Fruit fly (Drosophila melanogaster) whole organism, embryonic: ENCODE data around the gene Psa.

Experiments
- CG10431 ChIP-seq: fragments of 200-800 bp; sonication (Bioruptor generic); optimal IDR thresholded peaks from 3 replicates; lab custom pipeline; 2018; ENCODE audit warnings: missing biosample characterization, mild to moderate bottlenecking, missing genetic modification characterization
- CG10543 ChIP-seq: fragments of 200-800 bp; sonication (Bioruptor generic); optimal IDR thresholded peaks from 3 replicates; lab custom pipeline; 2017; ENCODE audit warnings: missing biosample characterization, mild to moderate bottlenecking, missing genetic modification characterization, moderate library complexity
- CG11560 ChIP-seq: fragments of 200-800 bp; sonication (Bioruptor generic); IDR thresholded peaks from 3 replicates; pipeline ENCODE4 v1.3.6; 2022; ENCODE audit warnings: missing biosample characterization, missing genetic modification characterization
- CG1233 ChIP-seq: fragments of 200-800 bp; sonication (Bioruptor generic); optimal IDR thresholded peaks from 4 replicates; lab custom pipeline; 2018; ENCODE audit warnings: missing biosample characterization, mild to moderate bottlenecking, missing genetic modification characterization
- CG13424 ChIP-seq: fragments of 200-800 bp; sonication (Bioruptor generic); optimal IDR thresholded peaks from 2 replicates; lab custom pipeline; 2019; ENCODE audit warnings: missing biosample characterization, mild to moderate bottlenecking, missing genetic modification characterization, moderate library complexity
- CG17829 ChIP-seq: fragments of 200-800 bp; optimal IDR thresholded peaks from 2 replicates; lab custom pipeline; 2019; ENCODE audit warnings: missing biosample characterization, mild to moderate bottlenecking, missing genetic modification characterization, moderate library complexity
- CG34376 ChIP-seq: fragments of 200-800 bp; sonication (Bioruptor generic); optimal IDR thresholded peaks from 2 replicates; lab custom pipeline; 2018; ENCODE audit warnings: missing biosample characterization, mild to moderate bottlenecking, missing genetic modification characterization
- CG4424 ChIP-seq: fragments of 200-800 bp; sonication (Bioruptor generic); optimal IDR thresholded peaks from 3 replicates; lab custom pipeline; 2016; ENCODE audit warnings: missing biosample characterization, missing genetic modification characterization
- CG4617 ChIP-seq: fragments of 200-800 bp; sonication (Bioruptor generic); optimal IDR thresholded peaks from 3 replicates; lab custom pipeline; 2016; ENCODE audit warnings: missing biosample characterization, missing genetic modification characterization, borderline replicate concordance
- CG4730 ChIP-seq: fragments of 200-800 bp; sonication (Bioruptor generic); IDR thresholded peaks from 2 replicates; pipeline ENCODE4 v1.3.6; 2022; ENCODE audit warnings: missing biosample characterization, missing genetic modification characterization
- CG6272 ChIP-seq: fragments of 200-800 bp; sonication (Bioruptor generic); IDR thresholded peaks from 2 replicates; pipeline ENCODE4 v1.3.6; 2022; ENCODE audit warnings: missing biosample characterization, missing genetic modification characterization
- CG7357 ChIP-seq: fragments of 200-800 bp; sonication (Bioruptor generic); IDR thresholded peaks from 3 replicates; pipeline ENCODE4 v1.3.6; 2022; ENCODE audit warnings: missing biosample characterization, missing genetic modification characterization
- CG7372 ChIP-seq: fragments of 200-800 bp; sonication (Bioruptor generic); IDR thresholded peaks from 2 replicates; pipeline ENCODE4 v1.3.6; 2022; ENCODE audit warnings: missing biosample characterization, missing genetic modification characterization
- CG7556 ChIP-seq: fragments of 200-800 bp; sonication (Bioruptor generic); optimal IDR thresholded peaks from 2 replicates; lab custom pipeline; 2017; ENCODE audit warnings: missing biosample characterization, mild to moderate bottlenecking, missing genetic modification characterization
- CG7786 ChIP-seq: fragments of 200-800 bp; sonication (Bioruptor generic); optimal IDR thresholded peaks from 2 replicates; lab custom pipeline; 2016; ENCODE audit warnings: missing biosample characterization, missing genetic modification characterization
- CG8290 ChIP-seq, 3 experiments: fragments of 200-800 bp; sonication (Bioruptor generic); optimal IDR thresholded peaks; 2 replicates each; lab custom pipeline; 2016 to 2019; ENCODE audit warnings: missing biosample characterization in 3 of 3, missing genetic modification characterization in 3 of 3, mild to moderate bottlenecking in 2 of 3, moderate library complexity in 1 of 3
- CG8359 ChIP-seq: fragments of 200-800 bp; sonication (Bioruptor generic); optimal IDR thresholded peaks from 2 replicates; lab custom pipeline; 2017; ENCODE audit warnings: missing biosample characterization, mild to moderate bottlenecking, missing genetic modification characterization, borderline replicate concordance
- Chrac-16 ChIP-seq: fragments of 200-800 bp; sonication (Bioruptor generic); optimal IDR thresholded peaks from 3 replicates; lab custom pipeline; 2016; ENCODE audit warnings: missing biosample characterization, missing genetic modification characterization
- D ChIP-seq, 2 experiments: fragments of 200-800 bp in 1 of 2; fragments of >200 bp in 1 of 2; sonication (Bioruptor generic) in 1 of 2; optimal IDR thresholded peaks; 2 replicates in 1 of 2; 3 replicates in 1 of 2; lab custom pipeline; 2017; ENCODE audit warnings: mild to moderate bottlenecking in 1 of 2, missing biosample characterization in 1 of 2, missing genetic modification characterization in 1 of 2, missing genetic modification reagents in 1 of 2
- Dbx ChIP-seq: fragments of 200-800 bp; sonication (Bioruptor generic); IDR thresholded peaks from 3 replicates; pipeline ENCODE4 v1.3.6; 2022; ENCODE audit warnings: missing biosample characterization, missing genetic modification characterization
- Deaf1 ChIP-seq: fragments of 200-800 bp; optimal IDR thresholded peaks from 3 replicates; lab custom pipeline; 2019; ENCODE audit warnings: missing biosample characterization, mild to moderate bottlenecking, missing genetic modification characterization, moderate library complexity
- Dref ChIP-seq: fragments of 200-800 bp; sonication (Bioruptor generic); IDR thresholded peaks from 2 replicates; pipeline ENCODE4 v1.3.6; 2022; ENCODE audit warnings: missing biosample characterization, missing genetic modification characterization
- Elba2 ChIP-seq: fragments of 200-800 bp; sonication (Bioruptor generic); optimal IDR thresholded peaks from 3 replicates; lab custom pipeline; 2016; ENCODE audit warnings: missing biosample characterization, missing genetic modification characterization
- Ets97D ChIP-seq: fragments of 200-800 bp; sonication (Bioruptor generic); optimal IDR thresholded peaks from 3 replicates; lab custom pipeline; 2016; ENCODE audit warnings: missing biosample characterization, missing genetic modification characterization
- HLH54F ChIP-seq: fragments of 200-800 bp; sonication (Bioruptor generic); optimal IDR thresholded peaks from 3 replicates; lab custom pipeline; 2016; ENCODE audit warnings: missing biosample characterization, missing genetic modification characterization
- HmgZ ChIP-seq: fragments of 200-800 bp; sonication (Bioruptor generic); optimal IDR thresholded peaks from 2 replicates; lab custom pipeline; 2018; ENCODE audit warnings: missing biosample characterization, mild to moderate bottlenecking, missing genetic modification characterization
- Hr3 ChIP-seq: fragments of 200-800 bp; sonication (Bioruptor generic); optimal IDR thresholded peaks from 3 replicates; lab custom pipeline; 2016; ENCODE audit warnings: missing biosample characterization, missing genetic modification characterization
- Oaz ChIP-seq: fragments of 200-800 bp; sonication (Bioruptor generic); IDR thresholded peaks from 2 replicates; pipeline ENCODE4 v1.3.6; 2022; ENCODE audit warnings: missing biosample characterization, missing genetic modification characterization
- Scr ChIP-seq: fragments of 200-800 bp; sonication (Bioruptor generic); IDR thresholded peaks from 2 replicates; pipeline ENCODE4 v1.3.6; 2022; ENCODE audit warnings: missing biosample characterization, missing genetic modification characterization; ENCODE audit not compliant: partially characterized antibody
- Sin3A ChIP-seq: fragments of >200 bp; optimal IDR thresholded peaks from 2 replicates; lab custom pipeline; 2018
- ato ChIP-seq: fragments of 200-800 bp; sonication (Bioruptor generic); IDR thresholded peaks from 2 replicates; pipeline ENCODE4 v1.3.6; 2022; ENCODE audit warnings: missing biosample characterization, missing genetic modification characterization; ENCODE audit not compliant: partially characterized antibody
- chn ChIP-seq: fragments of 200-800 bp; sonication (Bioruptor generic); optimal IDR thresholded peaks from 2 replicates; lab custom pipeline; 2016; ENCODE audit warnings: missing biosample characterization, missing genetic modification characterization
- disco-r ChIP-seq: fragments of 200-800 bp; sonication (Bioruptor generic); optimal IDR thresholded peaks from 2 replicates; lab custom pipeline; 2016; ENCODE audit warnings: missing biosample characterization, missing genetic modification characterization
- dmrt99B ChIP-seq: fragments of 200-800 bp; sonication (Bioruptor generic); optimal IDR thresholded peaks from 2 replicates; lab custom pipeline; 2018; ENCODE audit warnings: missing biosample characterization, mild to moderate bottlenecking, missing genetic modification characterization, moderate library complexity
- dpn ChIP-seq, 2 experiments: fragments of 200-800 bp; sonication (Bioruptor generic); optimal IDR thresholded peaks; 3 replicates each; lab custom pipeline; 2016; ENCODE audit warnings: missing biosample characterization in 2 of 2, missing genetic modification characterization in 2 of 2
- fd3F ChIP-seq: fragments of 200-800 bp; sonication (Bioruptor generic); optimal IDR thresholded peaks from 2 replicates; lab custom pipeline; 2018; ENCODE audit warnings: missing biosample characterization, mild to moderate bottlenecking, missing genetic modification characterization, moderate library complexity
- gcm2 ChIP-seq: fragments of 200-800 bp; sonication (Bioruptor generic); optimal IDR thresholded peaks from 2 replicates; lab custom pipeline; 2016; ENCODE audit warnings: missing biosample characterization, missing genetic modification characterization
- h ChIP-seq: fragments of >200 bp; optimal IDR thresholded peaks from 2 replicates; lab custom pipeline; 2017
- ham ChIP-seq: fragments of 200-800 bp; sonication (Bioruptor generic); IDR thresholded peaks from 2 replicates; pipeline ENCODE4 v1.3.6; 2022; ENCODE audit warnings: missing biosample characterization, missing genetic modification characterization
- jumu ChIP-seq: fragments of 200-800 bp; sonication (Bioruptor generic); optimal IDR thresholded peaks from 3 replicates; lab custom pipeline; 2016; ENCODE audit warnings: missing biosample characterization, missing genetic modification characterization
- kni ChIP-seq: fragments of 200-800 bp; sonication (Bioruptor generic); optimal IDR thresholded peaks from 3 replicates; lab custom pipeline; 2017; ENCODE audit warnings: mild to moderate bottlenecking, missing biosample characterization, missing genetic modification reagents, missing genetic modification characterization
- nerfin-1 ChIP-seq: fragments of 200-800 bp; sonication (Bioruptor generic); optimal IDR thresholded peaks from 3 replicates; lab custom pipeline; 2019; ENCODE audit warnings: missing biosample characterization, mild to moderate bottlenecking, missing genetic modification characterization, moderate library complexity
- nom ChIP-seq: fragments of 200-800 bp; sonication (Bioruptor generic); optimal IDR thresholded peaks from 2 replicates; lab custom pipeline; 2017; ENCODE audit warnings: missing biosample characterization, missing genetic modification characterization, mild to moderate bottlenecking, moderate library complexity, missing genetic modification reagents
- onecut ChIP-seq: fragments of 200-800 bp; sonication (Bioruptor generic); IDR thresholded peaks from 2 replicates; pipeline ENCODE4 v1.3.6; 2022; ENCODE audit warnings: missing biosample characterization, missing genetic modification characterization
- otp ChIP-seq: fragments of 200-800 bp; sonication (Bioruptor generic); IDR thresholded peaks from 3 replicates; pipeline ENCODE4, ENCODE4 v1.3.6; 2022; ENCODE audit warnings: missing biosample characterization, missing genetic modification characterization
- pnt ChIP-seq: fragments of 200-800 bp; sonication (Bioruptor generic); optimal IDR thresholded peaks from 3 replicates; lab custom pipeline; 2016; ENCODE audit warnings: missing biosample characterization, missing genetic modification characterization
- pum ChIP-seq: fragments of 200-800 bp; sonication (Bioruptor generic); optimal IDR thresholded peaks from 2 replicates; lab custom pipeline; 2016; ENCODE audit warnings: missing biosample characterization, missing genetic modification characterization
- tap ChIP-seq: fragments of 200-800 bp; optimal IDR thresholded peaks from 3 replicates; lab custom pipeline; 2019; ENCODE audit warnings: missing biosample characterization, mild to moderate bottlenecking, missing genetic modification characterization, moderate library complexity

Gene Psa

dm6 chr3L:1536487-1537337 is 34.1 kb downstream of the Psa start, which contains the start of the genes CG12091 and pns (continued):
- TF ChIP-seq kni: peak; percentile 98
- TF ChIP-seq CG13424 (tag; lab: Kevin White, UChicago): peak; percentile 76
- peak; percentile 70 to 74 for TF ChIP-seq dpn (GFP tag; optimal IDR thresholded peaks at IDR 0.05; lab: Kevin White, UChicago)
- TF ChIP-seq CG17829 (tag; lab: Kevin White, UChicago): peak; percentile 81
- peak; percentile 56 for TF ChIP-seq jumu (GFP tag; lab: Kevin White, UChicago)
- TF ChIP-seq fd3F (GFP tag; lab: Kevin White, UChicago): peak; percentile 35
- TF ChIP-seq CG8359: no peak
- TF ChIP-seq nom (GFP tag; lab: Kevin White, UChicago): peak; percentile 31
- TF ChIP-seq Dbx (GFP tag; lab: Robert Waterston, UW): peak; percentile 43; the same call in 1 of the 3 replicates
- TF ChIP-seq CG7357: no peak
- peak; percentile 79 for TF ChIP-seq Sin3A (lab: Kevin White, UChicago)
- TF ChIP-seq pnt (GFP tag; lab: Kevin White, UChicago): peak; percentile 63
- peak; percentile 57 for TF ChIP-seq CG7786 (GFP tag; lab: Kevin White, UChicago)
- peak; percentile 79 for TF ChIP-seq chn (GFP tag; lab: Kevin White, UChicago)
- TF ChIP-seq CG6272: peak; percentile 32; the same call in 1 of the 2 replicates
- TF ChIP-seq h (lab: Kevin White, UChicago): no peak
- TF ChIP-seq otp: peak; percentile 79; the same call in 2 of the 3 replicates
- TF ChIP-seq CG1233: peak; percentile 48
- TF ChIP-seq HmgZ: peak; percentile 37
- peak; percentile 60; the same call in 1 of the 2 replicates for TF ChIP-seq CG7372
- TF ChIP-seq CG34376 (GFP tag; lab: Kevin White, UChicago): peak; percentile 59
- TF ChIP-seq HLH54F: peak; percentile 61
- TF ChIP-seq Scr (GFP tag; lab: Robert Waterston, UW): peak; percentile 57
- TF ChIP-seq pum (GFP tag; lab: Kevin White, UChicago): peak; percentile 63
- no peak for TF ChIP-seq D (optimal IDR thresholded peaks at IDR 0.05; lab: Kevin White, UChicago)
- TF ChIP-seq D (GFP tag; optimal IDR thresholded peaks at IDR 0.05; lab: Kevin White, UChicago): peak; percentile 22
- 0 out of 3 replicates have a peak, but pooled peaks have one; percentile 10 for TF ChIP-seq CG11560 (tag; lab: Robert Waterston, UW)
- TF ChIP-seq Deaf1 (tag; lab: Kevin White, UChicago): peak; percentile 51
- TF ChIP-seq Elba2 (GFP tag; lab: Kevin White, UChicago): peak; percentile 52
- peak; percentile 68 for TF ChIP-seq CG10543 (GFP tag; lab: Kevin White, UChicago)
- peak; percentile 84 for TF ChIP-seq Ets97D
- TF ChIP-seq Oaz (GFP tag; lab: Robert Waterston, UW): no peak
- TF ChIP-seq ham: no peak
- peak; percentile 39; the same call in 1 of the 2 replicates for TF ChIP-seq CG4730 (GFP tag; lab: Robert Waterston, UW)
- TF ChIP-seq Hr3 (GFP tag; lab: Kevin White, UChicago): peak; percentile 41
- peak; percentile 69 for TF ChIP-seq CG4424 (GFP tag; lab: Kevin White, UChicago)
- TF ChIP-seq disco-r (GFP tag; lab: Kevin White, UChicago): peak; percentile 16
- TF ChIP-seq onecut: peak; percentile 56
- peak; percentile 68 for TF ChIP-seq CG8290 (GFP tag; optimal IDR thresholded peaks at IDR 0.05; lab: Kevin White, UChicago)
- peak in 1 of 2 experiments; percentile 53 for TF ChIP-seq CG8290 (tag; optimal IDR thresholded peaks at IDR 0.05; lab: Kevin White, UChicago)
- peak; percentile 28 for TF ChIP-seq tap (tag; lab: Kevin White, UChicago)
- TF ChIP-seq CG10431 (GFP tag; lab: Kevin White, UChicago): peak; percentile 12
- TF ChIP-seq gcm2: peak; percentile 6
- TF ChIP-seq CG4617 (GFP tag; lab: Kevin White, UChicago): peak; percentile 27
- TF ChIP-seq Dref: no peak
- TF ChIP-seq nerfin-1 (tag; lab: Kevin White, UChicago): peak; percentile 39
- TF ChIP-seq dmrt99B (tag; lab: Kevin White, UChicago): no peak
- TF ChIP-seq Chrac-16 (GFP tag; lab: Kevin White, UChicago): peak; percentile 64
- no peak for TF ChIP-seq ato
- TF ChIP-seq CG7556: peak; percentile 59
